Fruit fly (Drosophila melanogaster): Measurements from ENCODE around the gene CG10375.
A peak's percentile ranks its signal among the peaks of the same experiment; 100 is the strongest.

The CG10375 gene

dm6 chr3R:23803668-23804067 is 36.2 kb downstream of the CG10375 start, which contains the start of gene CG34355 (continued):
- no peak for TF ChIP-seq Dref (GFP tag; IDR thresholded peaks at IDR 0.05)
- no peak for TF ChIP-seq E2f2 (GFP tag; IDR thresholded peaks at IDR 0.05)
- TF ChIP-seq Dek (tag; optimal IDR thresholded peaks at IDR 0.05): no peak
- no peak for TF ChIP-seq CG15514 (GFP tag; optimal IDR thresholded peaks at IDR 0.05)
- no peak for TF ChIP-seq NFAT (GFP tag; IDR thresholded peaks at IDR 0.05)
- TF ChIP-seq CG34422 (GFP tag; IDR thresholded peaks at IDR 0.05): no peak
- peak; percentile 54 for TF ChIP-seq CG12391 (tag; optimal IDR thresholded peaks at IDR 0.05)
- no peak for TF ChIP-seq ham (GFP tag; IDR thresholded peaks at IDR 0.05)
- no peak for TF ChIP-seq esg (GFP tag; conservative IDR thresholded peaks at IDR 0.05)
- no peak for TF ChIP-seq CG14667 (GFP tag; IDR thresholded peaks at IDR 0.05)
- TF ChIP-seq Stat92E (GFP tag; optimal IDR thresholded peaks at IDR 0.05): no peak
- TF ChIP-seq CG11504 (tag; optimal IDR thresholded peaks at IDR 0.05): no peak
- peak; percentile 56 for TF ChIP-seq CG9437 (GFP tag; optimal IDR thresholded peaks at IDR 0.05)
- TF ChIP-seq CG2202 (tag; optimal IDR thresholded peaks at IDR 0.05): peak; percentile 66
- no peak for TF ChIP-seq trh (GFP tag; optimal IDR thresholded peaks at IDR 0.05)
- TF ChIP-seq cwo (GFP tag; optimal IDR thresholded peaks at IDR 0.05): no peak
- TF ChIP-seq Gug (GFP tag; IDR thresholded peaks at IDR 0.05): no peak
- TF ChIP-seq gcm2 (GFP tag; optimal IDR thresholded peaks at IDR 0.05): no peak
- TF ChIP-seq h (optimal IDR thresholded peaks at IDR 0.05): no peak
- TF ChIP-seq Jarid2 (GFP tag; optimal IDR thresholded peaks at IDR 0.05): no peak
- no peak for TF ChIP-seq D19B (GFP tag; optimal IDR thresholded peaks at IDR 0.05)
- TF ChIP-seq CG18262 (tag; optimal IDR thresholded peaks at IDR 0.05): no peak
- no peak for TF ChIP-seq CG18011 (GFP tag; optimal IDR thresholded peaks at IDR 0.05)
- no peak for TF ChIP-seq Scr (GFP tag; IDR thresholded peaks at IDR 0.05; ENCODE audit: partially characterized antibody)
- no peak for TF ChIP-seq CG6175 (GFP tag; IDR thresholded peaks at IDR 0.05)
- TF ChIP-seq Lhr (GFP tag; optimal IDR thresholded peaks at IDR 0.05): peak; percentile 19
- peak; percentile 26 for TF ChIP-seq zen (tag; optimal IDR thresholded peaks at IDR 0.05)
- no peak for TF ChIP-seq Bgb (GFP tag; IDR thresholded peaks at IDR 0.05; ENCODE audit: partially characterized antibody)
- peak; percentile 19 for TF ChIP-seq CG12744 (GFP tag; optimal IDR thresholded peaks at IDR 0.05)
- TF ChIP-seq dm (GFP tag; optimal IDR thresholded peaks at IDR 0.05): no peak
- no peak for TF ChIP-seq Xrp1 (GFP tag; IDR thresholded peaks at IDR 0.05)
- peak; percentile 80 for TF ChIP-seq CG12219 (GFP tag; optimal IDR thresholded peaks at IDR 0.05)
- TF ChIP-seq PHDP (tag; optimal IDR thresholded peaks at IDR 0.05): no peak
- TF ChIP-seq org-1 (GFP tag; optimal IDR thresholded peaks at IDR 0.05): peak; percentile 5
- no peak for TF ChIP-seq CG4360 (GFP tag; IDR thresholded peaks at IDR 0.05)
- TF ChIP-seq CG16813 (GFP tag; IDR thresholded peaks at IDR 0.05; ENCODE audit: partially characterized antibody): no peak
- no peak for TF ChIP-seq slou (GFP tag; optimal IDR thresholded peaks at IDR 0.05)
- TF ChIP-seq lbe (GFP tag; optimal IDR thresholded peaks at IDR 0.05): no peak
- TF ChIP-seq Dfd (GFP tag; optimal IDR thresholded peaks at IDR 0.05): no peak
- no peak for TF ChIP-seq Nf-YA (GFP tag; IDR thresholded peaks at IDR 0.05)
- no peak for TF ChIP-seq tap (tag; optimal IDR thresholded peaks at IDR 0.05)
- no peak for TF ChIP-seq CG16779 (GFP tag; IDR thresholded peaks at IDR 0.05)
- peak; percentile 31 for TF ChIP-seq CG7271 (tag; optimal IDR thresholded peaks at IDR 0.05)
- no peak for TF ChIP-seq CG13296 (GFP tag; optimal IDR thresholded peaks at IDR 0.05)
- no peak for TF ChIP-seq CG1792 (GFP tag; optimal IDR thresholded peaks at IDR 0.05)
- TF ChIP-seq Deaf1 (tag; optimal IDR thresholded peaks at IDR 0.05): no peak
- TF ChIP-seq Hmx (GFP tag; optimal IDR thresholded peaks at IDR 0.05): no peak
- TF ChIP-seq wor (GFP tag; IDR thresholded peaks at IDR 0.05): no peak
- TF ChIP-seq Oaz (GFP tag; IDR thresholded peaks at IDR 0.05): no peak
- TF ChIP-seq CG6791 (GFP tag; IDR thresholded peaks at IDR 0.05; ENCODE audit: partially characterized antibody): no peak
- TF ChIP-seq amos (GFP tag; IDR thresholded peaks at IDR 0.05; ENCODE audit: partially characterized antibody): no peak
- TF ChIP-seq Ravus (GFP tag; IDR thresholded peaks at IDR 0.05): no peak

All from whole organism, embryonic.